Fruit fly (Drosophila melanogaster): ENCODE results near the gene Npc2h.

Gene Npc2h

DNA sequence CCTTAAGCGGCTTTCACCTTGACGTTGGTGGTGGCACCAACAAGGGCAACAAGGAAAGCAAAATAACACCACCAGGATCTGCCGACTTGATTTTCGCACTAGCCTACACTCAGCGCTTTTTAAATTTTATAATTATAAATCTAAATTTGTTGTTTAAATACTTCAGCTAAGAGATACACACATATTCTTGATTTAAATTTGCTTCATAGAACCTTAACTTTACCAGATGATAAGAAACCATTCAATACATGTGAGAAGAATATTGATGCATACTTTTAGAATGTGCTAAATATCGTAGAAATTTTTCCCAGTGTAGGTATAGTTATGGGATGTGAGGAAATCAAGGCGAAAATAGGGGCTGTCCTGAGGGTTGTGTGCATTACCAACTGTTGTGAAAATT is 13.0 kb downstream of the Npc2h start (continued):
- TF ChIP-seq CG42726 (GFP tag; IDR thresholded peaks at IDR 0.05; ENCODE audit: partially characterized antibody), result no peak
- no peak for TF ChIP-seq caup (GFP tag; optimal IDR thresholded peaks at IDR 0.05; ENCODE audit: severe bottlenecking)
- TF ChIP-seq lola (GFP tag; optimal IDR thresholded peaks at IDR 0.05), result peak in 1 of 3 experiments; percentile 66
- no peak for TF ChIP-seq Oaz (GFP tag; IDR thresholded peaks at IDR 0.05)
- no peak for TF ChIP-seq sr (GFP tag; IDR thresholded peaks at IDR 0.05)
- no peak for TF ChIP-seq crc (GFP tag; optimal IDR thresholded peaks at IDR 0.05)
- TF ChIP-seq phol (tag; optimal IDR thresholded peaks at IDR 0.05), result peak; percentile 49
- no peak for TF ChIP-seq jumu (GFP tag; optimal IDR thresholded peaks at IDR 0.05)
- no peak for TF ChIP-seq gce (GFP tag; IDR thresholded peaks at IDR 0.05)
- TF ChIP-seq Dref (GFP tag; IDR thresholded peaks at IDR 0.05), result no peak
- TF ChIP-seq CG8388 (GFP tag; optimal IDR thresholded peaks at IDR 0.05), result peak; percentile 44
- TF ChIP-seq HmgZ (tag; optimal IDR thresholded peaks at IDR 0.05), result no peak
- TF ChIP-seq C15 (GFP tag; IDR thresholded peaks at IDR 0.05), result no peak
- no peak for TF ChIP-seq CG7928 (GFP tag; optimal IDR thresholded peaks at IDR 0.05)
- no peak for TF ChIP-seq wor (GFP tag; IDR thresholded peaks at IDR 0.05)
- TF ChIP-seq Antp (GFP tag; optimal IDR thresholded peaks at IDR 0.05), result no peak
- no peak for TF ChIP-seq CG14441 (GFP tag; IDR thresholded peaks at IDR 0.05)
- TF ChIP-seq zf30C (GFP tag; optimal IDR thresholded peaks at IDR 0.05), result peak; percentile 74
- TF ChIP-seq CG11398 (GFP tag; optimal IDR thresholded peaks at IDR 0.05), result no peak
- no peak for TF ChIP-seq Elba2 (GFP tag; optimal IDR thresholded peaks at IDR 0.05)
- TF ChIP-seq CG17612 (GFP tag; IDR thresholded peaks at IDR 0.05), result no peak
- TF ChIP-seq CG11456 (GFP tag; IDR thresholded peaks at IDR 0.05), result no peak
- TF ChIP-seq oc (tag; optimal IDR thresholded peaks at IDR 0.05), result peak; percentile 41
- TF ChIP-seq B-H2 (GFP tag; optimal IDR thresholded peaks at IDR 0.05), result no peak
- TF ChIP-seq pb (GFP tag; optimal IDR thresholded peaks at IDR 0.05), result no peak
- TF ChIP-seq CG14860 (GFP tag; IDR thresholded peaks at IDR 0.05; ENCODE audit: partially characterized antibody), result no peak
- TF ChIP-seq CG1233 (GFP tag; optimal IDR thresholded peaks at IDR 0.05), result no peak
- peak; percentile 4 for TF ChIP-seq Nf-YB (GFP tag; optimal IDR thresholded peaks at IDR 0.05)
- TF ChIP-seq Xrp1 (GFP tag; IDR thresholded peaks at IDR 0.05), result peak; percentile 61; the same call in 1 of the 2 replicates
- peak; percentile 10 for TF ChIP-seq CoRest (tag; optimal IDR thresholded peaks at IDR 0.05)
- peak; percentile 2 for TF ChIP-seq CG1603 (tag; optimal IDR thresholded peaks at IDR 0.05)
- no peak for TF ChIP-seq CG1832 (GFP tag; optimal IDR thresholded peaks at IDR 0.05)
- no peak for TF ChIP-seq CG10147 (GFP tag; optimal IDR thresholded peaks at IDR 0.05)
- no peak for TF ChIP-seq YL-1 (GFP tag; optimal IDR thresholded peaks at IDR 0.05)
- no peak for TF ChIP-seq onecut (GFP tag; IDR thresholded peaks at IDR 0.05)

dm6 chr3R:30731065-30731464 is 15.0 kb downstream of the Npc2h start, which contains the start of gene CG11313:
Gene CG11313, minus strand, starts transcription at chr3R:30731165.
- TF ChIP-seq CG15479 (GFP tag; optimal IDR thresholded peaks at IDR 0.05) (no peak), CG42726 (GFP tag; IDR thresholded peaks at IDR 0.05; ENCODE audit: partially characterized antibody) (no peak), mam (GFP tag; optimal IDR thresholded peaks at IDR 0.05) (no peak), sna (GFP tag; IDR thresholded peaks at IDR 0.05; ENCODE audit: partially characterized antibody) (no peak), ap (GFP tag; IDR thresholded peaks at IDR 0.05) (no peak), eyg (GFP tag; optimal IDR thresholded peaks at IDR 0.05) (no peak)

All from whole organism, embryonic.